Fruit fly (Drosophila melanogaster): ENCODE results near the gene CG3792.
A peak's percentile ranks its signal among the peaks of the same experiment; 100 is the strongest.

The CG3792 gene

dm6 chr2L:5000287-5000871 is 23.3 kb downstream of the CG3792 start (continued):
- TF ChIP-seq pfk (GFP tag; optimal IDR thresholded peaks at IDR 0.05) = peak; percentile 32
- TF ChIP-seq CG13287 (GFP tag; IDR thresholded peaks at IDR 0.05; ENCODE audit: partially characterized antibody) = no peak
- TF ChIP-seq phol (tag; optimal IDR thresholded peaks at IDR 0.05) = peak; percentile 84
- TF ChIP-seq ato (GFP tag; IDR thresholded peaks at IDR 0.05; ENCODE audit: partially characterized antibody) = no peak
- peak; percentile 88 for TF ChIP-seq CG3281 (GFP tag; optimal IDR thresholded peaks at IDR 0.05)
- TF ChIP-seq schlank (tag; optimal IDR thresholded peaks at IDR 0.05) = peak; percentile 46
- peak; percentile 7; the same call in 1 of the 3 replicates for TF ChIP-seq CG2199 (GFP tag; IDR thresholded peaks at IDR 0.05)
- TF ChIP-seq D19B (GFP tag; optimal IDR thresholded peaks at IDR 0.05) = peak; percentile 55
- peak; percentile 81 for TF ChIP-seq Rfx (GFP tag; IDR thresholded peaks at IDR 0.05)
- peak; percentile 75 for TF ChIP-seq CG34376 (GFP tag; optimal IDR thresholded peaks at IDR 0.05)
- TF ChIP-seq gce (GFP tag; IDR thresholded peaks at IDR 0.05) = 0 out of 3 replicates have a peak, but pooled peaks have one; percentile 50
- TF ChIP-seq CG15514 (GFP tag; optimal IDR thresholded peaks at IDR 0.05) = peak; percentile 67
- peak; percentile 84 for TF ChIP-seq CG32532 (GFP tag; IDR thresholded peaks at IDR 0.05)
- peak; percentile 74 for TF ChIP-seq CG10147 (GFP tag; optimal IDR thresholded peaks at IDR 0.05)
- peak in 1 of 2 experiments; percentile 85 for TF ChIP-seq eve (GFP tag; optimal IDR thresholded peaks at IDR 0.05)
- peak; percentile 86 for TF ChIP-seq lbe (GFP tag; optimal IDR thresholded peaks at IDR 0.05)
- peak; percentile 77 for TF ChIP-seq Sox102F (GFP tag; optimal IDR thresholded peaks at IDR 0.05)
- peak; percentile 57; the same call in 1 of the 2 replicates for TF ChIP-seq ro (GFP tag; IDR thresholded peaks at IDR 0.05)
- no peak for TF ChIP-seq pita (GFP tag; optimal IDR thresholded peaks at IDR 0.05)
- peak; percentile 70 for TF ChIP-seq mam (GFP tag; optimal IDR thresholded peaks at IDR 0.05)
- peak; percentile 92 for TF ChIP-seq zen (tag; optimal IDR thresholded peaks at IDR 0.05)
- no peak for TF ChIP-seq br (optimal IDR thresholded peaks at IDR 0.05)
- peak; percentile 59 for TF ChIP-seq CG11247 (GFP tag; IDR thresholded peaks at IDR 0.05)
- TF ChIP-seq toy (GFP tag; IDR thresholded peaks at IDR 0.05) = 0 out of 2 replicates have a peak, but pooled peaks have one; percentile 53
- TF ChIP-seq mirr (GFP tag; optimal IDR thresholded peaks at IDR 0.05) = peak; percentile 31
- TF ChIP-seq gro (GFP tag; optimal IDR thresholded peaks at IDR 0.05) = peak; percentile 17
- peak; percentile 90 for TF ChIP-seq PHDP (tag; optimal IDR thresholded peaks at IDR 0.05)
- peak; percentile 77 for TF ChIP-seq Atf6 (GFP tag; IDR thresholded peaks at IDR 0.05)
- no peak for TF ChIP-seq gt (GFP tag; IDR thresholded peaks at IDR 0.05)
- TF ChIP-seq Blimp-1 (GFP tag; optimal IDR thresholded peaks at IDR 0.05) = peak; percentile 73
- peak; percentile 86 for TF ChIP-seq lilli (GFP tag; optimal IDR thresholded peaks at IDR 0.05)
- TF ChIP-seq inv (GFP tag; IDR thresholded peaks at IDR 0.05; ENCODE audit: partially characterized antibody) = no peak
- peak; percentile 34 for TF ChIP-seq CG4617 (GFP tag; optimal IDR thresholded peaks at IDR 0.05; ENCODE audit: borderline replicate concordance)
- TF ChIP-seq CG1529 (GFP tag; optimal IDR thresholded peaks at IDR 0.05) = peak; percentile 83
- peak; percentile 34 for TF ChIP-seq CG18764 (GFP tag; optimal IDR thresholded peaks at IDR 0.05)
- peak; percentile 74 for TF ChIP-seq ind (GFP tag; optimal IDR thresholded peaks at IDR 0.05)

DNA sequence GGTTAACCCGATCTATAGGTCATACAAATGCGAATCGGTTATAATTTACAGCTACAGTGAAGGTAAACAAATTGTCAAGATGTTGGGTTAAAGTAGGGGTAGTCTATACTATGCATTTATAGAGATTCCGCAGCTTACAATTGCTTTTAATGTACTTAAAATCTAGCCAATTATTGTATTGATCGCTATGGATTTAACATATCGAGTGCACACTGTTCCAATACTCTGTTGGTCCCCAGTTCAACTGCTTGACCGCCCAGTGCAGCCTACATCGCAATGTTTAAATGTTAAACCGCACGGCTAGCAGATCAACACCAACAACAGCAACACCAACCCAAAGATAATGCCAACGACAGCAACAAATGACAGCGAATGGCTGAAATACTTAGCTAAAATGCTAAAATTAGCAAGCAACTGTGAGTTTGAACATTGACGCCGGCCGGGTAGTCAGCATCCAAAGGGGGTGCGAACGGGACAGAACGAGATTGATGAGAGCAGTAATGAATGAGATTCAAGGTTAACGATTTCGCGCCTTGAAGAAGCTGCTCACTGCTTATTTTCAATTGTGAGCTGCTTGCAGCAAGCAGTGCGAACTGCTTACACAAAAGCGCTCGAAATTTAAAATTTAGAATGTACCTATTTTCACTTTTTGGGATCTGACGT is 23.9 kb downstream of the CG3792 start:
- TF ChIP-seq CG1647 (GFP tag; optimal IDR thresholded peaks at IDR 0.05) (no peak), ranshi (GFP tag; IDR thresholded peaks at IDR 0.05) (peak; percentile 41; the same call in 1 of the 2 replicates), CG17328 (GFP tag; IDR thresholded peaks at IDR 0.05) (peak; percentile 64), nerfin-2 (GFP tag; IDR thresholded peaks at IDR 0.05; ENCODE audit: partially characterized antibody) (0 out of 2 replicates have a peak, but pooled peaks have one; percentile 41), sna (GFP tag; IDR thresholded peaks at IDR 0.05; ENCODE audit: partially characterized antibody) (no peak), ewg (GFP tag; optimal IDR thresholded peaks at IDR 0.05) (no peak), CG4404 (GFP tag; IDR thresholded peaks at IDR 0.05) (peak; percentile 29; the same call in 1 of the 2 replicates), grau (tag; optimal IDR thresholded peaks at IDR 0.05) (peak; percentile 94), nau (GFP tag; optimal IDR thresholded peaks at IDR 0.05) (no peak), yki (optimal IDR thresholded peaks at IDR 0.05) (peak; percentile 21), pnt (GFP tag; optimal IDR thresholded peaks at IDR 0.05) (no peak), sd (tag; optimal IDR thresholded peaks at IDR 0.05) (peak; percentile 75), Ets65A (GFP tag) (peak; percentile 73), CG10565 (GFP tag; optimal IDR thresholded peaks at IDR 0.05) (no peak), CG7786 (GFP tag; optimal IDR thresholded peaks at IDR 0.05) (no peak)
